Fruit fly (Drosophila melanogaster): ENCODE measurements around the gene CG43861.
A peak's percentile ranks its signal among the peaks of the same experiment; 100 is the strongest.

CG43861 gene

DNA sequence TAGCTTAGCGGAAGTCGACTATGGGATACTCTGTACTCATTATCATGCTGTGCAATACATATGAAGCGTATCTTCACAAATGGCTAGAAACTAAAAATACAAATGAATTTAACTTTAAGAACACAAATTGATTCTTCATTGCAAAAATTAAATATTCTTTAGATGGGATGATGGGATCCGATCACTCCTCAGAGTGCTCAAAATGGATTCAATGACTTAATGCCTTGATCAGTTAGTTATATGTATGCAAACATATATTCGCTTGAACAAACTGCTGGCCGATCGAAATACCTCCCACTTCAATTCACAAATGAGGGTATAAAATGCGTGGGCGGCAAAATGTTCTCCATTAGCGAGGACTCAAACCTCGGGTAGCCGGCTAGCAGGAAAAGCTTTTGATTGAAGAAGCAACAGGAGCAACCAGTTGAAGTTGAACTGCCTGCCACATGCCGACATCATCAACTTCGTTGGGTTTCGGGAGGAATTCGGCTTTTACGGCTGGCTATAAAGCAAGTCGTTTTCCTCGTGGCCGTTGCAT, 10.4 kb upstream of the CG43861 start, which contains the start of gene sNPF (continued):
- TF ChIP-seq nom (GFP tag; optimal IDR thresholded peaks at IDR 0.05) = no peak
- TF ChIP-seq B-H1 (GFP tag; IDR thresholded peaks at IDR 0.05) = no peak
- peak; percentile 42; the same call in 1 of the 2 replicates for TF ChIP-seq CG9215 (GFP tag; IDR thresholded peaks at IDR 0.05)
- peak; percentile 71 for TF ChIP-seq CG10147 (GFP tag; optimal IDR thresholded peaks at IDR 0.05)
- peak; percentile 59 for TF ChIP-seq CG12659 (GFP tag; optimal IDR thresholded peaks at IDR 0.05)
- TF ChIP-seq CG3995 (GFP tag; optimal IDR thresholded peaks at IDR 0.05) = no peak
- no peak for TF ChIP-seq Trl (optimal IDR thresholded peaks at IDR 0.05)
- TF ChIP-seq Trl (GFP tag; optimal IDR thresholded peaks at IDR 0.05) = peak; percentile 41
- no peak; the same call in 1 of the 2 replicates for TF ChIP-seq lmd (GFP tag; IDR thresholded peaks at IDR 0.05)
- peak; percentile 56 for TF ChIP-seq lab (GFP tag; optimal IDR thresholded peaks at IDR 0.05)
- peak; percentile 49 for TF ChIP-seq sug (tag; optimal IDR thresholded peaks at IDR 0.05)
- no peak for TF ChIP-seq Eip74EF (GFP tag; optimal IDR thresholded peaks at IDR 0.05)
- peak; percentile 22 for TF ChIP-seq fd96Cb (tag; optimal IDR thresholded peaks at IDR 0.05)
- peak; percentile 77 for TF ChIP-seq D19A (tag; optimal IDR thresholded peaks at IDR 0.05)
- TF ChIP-seq CG6654 (GFP tag; optimal IDR thresholded peaks at IDR 0.05) = no peak
- TF ChIP-seq Sry-δ (GFP tag; optimal IDR thresholded peaks at IDR 0.05) = no peak
- no peak for TF ChIP-seq phol (tag; optimal IDR thresholded peaks at IDR 0.05)
- TF ChIP-seq CG14965 (GFP tag; optimal IDR thresholded peaks at IDR 0.05; ENCODE audit: borderline replicate concordance) = no peak
- TF ChIP-seq maf-S (GFP tag; optimal IDR thresholded peaks at IDR 0.05) = peak; percentile 30
- TF ChIP-seq BEAF-32 (GFP tag; optimal IDR thresholded peaks at IDR 0.05) = no peak
- no peak for TF ChIP-seq Mrtf (GFP tag; IDR thresholded peaks at IDR 0.05)
- TF ChIP-seq zen2 (GFP tag; IDR thresholded peaks at IDR 0.05; ENCODE audit: partially characterized antibody) = no peak
- TF ChIP-seq Antp (GFP tag; optimal IDR thresholded peaks at IDR 0.05) = no peak
- TF ChIP-seq CG2116 (GFP tag; optimal IDR thresholded peaks at IDR 0.05) = no peak
- no peak for TF ChIP-seq CG16813 (GFP tag; IDR thresholded peaks at IDR 0.05; ENCODE audit: partially characterized antibody)
- no peak for TF ChIP-seq z (GFP tag; IDR thresholded peaks at IDR 0.05)
- TF ChIP-seq Six4 (GFP tag; optimal IDR thresholded peaks at IDR 0.05) = peak; percentile 13
- TF ChIP-seq D19B (GFP tag; optimal IDR thresholded peaks at IDR 0.05) = peak; percentile 55
- TF ChIP-seq Meics (GFP tag; optimal IDR thresholded peaks at IDR 0.05) = peak; percentile 67
- TF ChIP-seq nmo (GFP tag; optimal IDR thresholded peaks at IDR 0.05) = peak; percentile 62
- TF ChIP-seq HLHmδ (GFP tag; optimal IDR thresholded peaks at IDR 0.05) = no peak
- peak; percentile 61 for TF ChIP-seq Ptx1 (GFP tag; IDR thresholded peaks at IDR 0.05)
- no peak for TF ChIP-seq so (GFP tag; IDR thresholded peaks at IDR 0.05)
- TF ChIP-seq danr (GFP tag; IDR thresholded peaks at IDR 0.05) = no peak
- TF ChIP-seq tin (GFP tag; optimal IDR thresholded peaks at IDR 0.05) = peak; percentile 29
- TF ChIP-seq CG2202 (tag; optimal IDR thresholded peaks at IDR 0.05) = no peak
- TF ChIP-seq fd3F (GFP tag; optimal IDR thresholded peaks at IDR 0.05) = peak; percentile 16
- peak; percentile 47 to 50 for TF ChIP-seq dpn (GFP tag; optimal IDR thresholded peaks at IDR 0.05)
- no peak for TF ChIP-seq E2f1 (GFP tag; IDR thresholded peaks at IDR 0.05)
- TF ChIP-seq Sin3A (optimal IDR thresholded peaks at IDR 0.05) = no peak
- TF ChIP-seq Fer1 (GFP tag; optimal IDR thresholded peaks at IDR 0.05) = peak; percentile 74
- no peak for TF ChIP-seq croc (GFP tag; conservative IDR thresholded peaks at IDR 0.05)
- no peak for TF ChIP-seq CG2199 (GFP tag; IDR thresholded peaks at IDR 0.05)
- peak; percentile 5 for TF ChIP-seq CG18011 (GFP tag; optimal IDR thresholded peaks at IDR 0.05)
- TF ChIP-seq CG9932 (GFP tag; IDR thresholded peaks at IDR 0.05) = peak; percentile 54
- TF ChIP-seq dysf (GFP tag; IDR thresholded peaks at IDR 0.05) = peak; percentile 69
- peak; percentile 37 for TF ChIP-seq Dad (GFP tag; optimal IDR thresholded peaks at IDR 0.05)
- peak; percentile 83 for TF ChIP-seq CG18599 (GFP tag; optimal IDR thresholded peaks at IDR 0.05)
- no peak for TF ChIP-seq CG13123 (GFP tag; optimal IDR thresholded peaks at IDR 0.05)
- no peak for TF ChIP-seq pan (optimal IDR thresholded peaks at IDR 0.05)
- no peak for TF ChIP-seq pan (GFP tag; optimal IDR thresholded peaks at IDR 0.05 in 1 of 2, IDR thresholded peaks at IDR 0.05 in 1 of 2)

Data from whole organism, embryonic.